Fruit fly (Drosophila melanogaster) ovary, adult (tissue): Measurements from ENCODE around the gene CG16986.

Experiments used
- CG17801 ChIP-seq: fragments of 200-800 bp; optimal IDR thresholded peaks from 2 replicates; lab custom pipeline; 2019; ENCODE audit warnings: missing biosample characterization, mild to moderate bottlenecking, missing genetic modification characterization, moderate library complexity; ENCODE audit not compliant: partially characterized antibody

Gene CG16986

DNA sequence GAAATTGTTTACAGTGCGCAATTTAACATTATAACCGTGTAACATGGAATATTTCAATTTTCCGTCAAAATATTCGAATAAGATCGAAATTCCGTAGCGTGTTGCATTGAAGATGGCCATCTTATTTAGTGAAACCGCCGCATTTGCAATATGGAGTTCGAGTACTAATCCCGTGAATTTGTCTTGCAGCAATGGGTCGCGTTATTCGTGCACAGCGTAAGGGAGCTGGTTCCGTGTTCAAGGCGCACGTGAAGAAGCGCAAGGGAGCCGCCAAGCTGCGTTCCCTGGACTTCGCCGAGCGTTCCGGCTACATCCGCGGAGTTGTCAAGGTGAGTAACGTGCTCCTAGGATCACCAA is 12.6 kb upstream of the CG16986 start:
- no peak for TF ChIP-seq CG17801 (GFP tag; lab: Kevin White, UChicago)

DNA sequence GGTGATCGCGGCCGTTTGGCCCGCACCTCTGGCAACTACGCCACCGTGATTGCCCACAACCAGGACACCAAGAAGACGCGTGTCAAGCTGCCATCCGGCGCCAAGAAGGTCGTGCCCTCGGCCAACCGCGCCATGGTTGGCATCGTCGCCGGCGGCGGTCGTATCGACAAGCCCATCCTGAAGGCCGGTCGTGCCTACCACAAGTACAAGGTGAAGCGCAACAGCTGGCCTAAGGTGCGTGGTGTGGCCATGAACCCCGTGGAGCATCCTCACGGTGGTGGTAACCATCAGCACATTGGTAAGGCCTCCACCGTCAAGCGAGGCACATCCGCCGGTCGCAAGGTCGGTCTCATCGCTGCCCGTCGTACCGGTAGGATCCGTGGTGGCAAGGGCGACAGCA is 11.8 kb upstream of the CG16986 start:
- no peak for TF ChIP-seq CG17801 (GFP tag; lab: Kevin White, UChicago)

DNA sequence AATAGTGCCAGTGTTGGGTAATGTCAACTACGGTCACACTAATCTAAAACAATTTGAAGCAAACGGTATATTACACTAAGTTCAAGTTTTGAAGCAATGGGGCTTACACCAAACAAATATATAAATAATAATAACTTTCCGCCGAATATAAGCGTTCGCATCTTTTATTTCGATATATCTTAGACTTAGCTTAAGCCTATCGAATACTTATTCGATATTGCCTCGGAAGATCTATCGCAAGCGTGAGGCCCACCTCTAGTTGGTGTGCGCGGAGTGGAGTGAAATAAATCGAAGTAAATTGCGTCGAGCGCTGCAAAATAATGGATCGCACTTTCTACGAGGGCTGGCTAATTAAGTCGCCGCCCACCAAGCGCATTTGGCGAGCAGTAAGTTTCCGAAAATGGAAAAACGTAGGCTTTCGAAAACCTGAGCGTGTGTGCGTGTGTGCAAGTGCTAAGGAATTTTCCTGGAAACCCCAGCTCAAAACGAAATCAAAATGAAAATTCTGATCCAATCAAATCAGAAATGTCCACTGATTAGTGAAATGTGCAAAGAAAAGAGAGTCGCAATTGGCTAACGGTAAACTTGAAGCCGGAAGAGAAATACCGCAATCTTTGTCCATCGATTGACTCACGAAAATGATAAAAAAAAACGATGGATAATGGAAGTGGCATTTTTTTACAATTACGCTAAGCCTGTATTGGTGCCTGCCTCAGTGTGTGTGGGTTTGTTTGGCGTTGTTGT is 10.8 kb upstream of the CG16986 start, which contains the start of gene dos:
Gene dos, plus strand, starts transcription at position 248 of the 744 bp plus-strand sequence.
- peak; percentile 67 for TF ChIP-seq CG17801 (GFP tag; lab: Kevin White, UChicago)

DNA sequence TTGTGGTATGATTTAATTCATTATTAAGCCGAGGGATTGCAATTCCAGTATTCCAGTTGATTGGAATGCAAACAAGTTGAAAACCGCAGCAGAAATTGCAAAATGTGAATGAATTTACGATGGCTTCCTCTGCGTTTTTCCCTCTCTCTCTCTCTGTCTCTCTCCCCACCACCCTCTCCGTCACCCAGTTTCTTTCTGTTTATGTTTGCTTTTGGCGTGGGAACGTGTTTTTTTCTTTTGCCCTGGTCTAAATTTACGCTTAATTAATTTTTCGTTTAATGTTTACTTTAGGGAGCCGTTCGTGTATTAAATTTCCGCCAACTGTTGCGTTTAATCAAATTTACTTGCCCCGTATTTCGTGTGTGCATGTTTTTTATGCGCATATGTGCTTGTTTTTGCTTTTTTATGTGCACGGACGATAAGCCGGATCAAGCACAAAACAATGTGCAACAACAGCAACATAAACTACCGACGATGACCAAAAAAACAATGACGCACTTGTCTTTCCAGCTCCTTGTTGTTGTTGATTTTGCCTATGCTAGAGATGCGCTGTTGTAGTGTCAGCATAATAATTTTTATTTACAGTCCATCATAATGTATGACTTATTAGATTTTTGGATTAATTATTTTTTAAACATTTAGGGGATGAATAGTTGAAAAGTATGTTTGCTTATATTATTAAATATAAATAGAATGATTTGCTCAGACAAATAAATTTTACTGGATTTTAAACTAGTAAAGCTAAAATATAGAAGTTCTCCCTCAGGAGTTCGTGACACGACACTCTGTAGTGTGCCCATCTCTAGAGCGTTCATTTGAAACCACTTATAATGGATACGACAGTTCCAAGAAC is 10.0 kb upstream of the CG16986 start:
- TF ChIP-seq CG17801 (GFP tag; lab: Kevin White, UChicago): peak; percentile 89

DNA sequence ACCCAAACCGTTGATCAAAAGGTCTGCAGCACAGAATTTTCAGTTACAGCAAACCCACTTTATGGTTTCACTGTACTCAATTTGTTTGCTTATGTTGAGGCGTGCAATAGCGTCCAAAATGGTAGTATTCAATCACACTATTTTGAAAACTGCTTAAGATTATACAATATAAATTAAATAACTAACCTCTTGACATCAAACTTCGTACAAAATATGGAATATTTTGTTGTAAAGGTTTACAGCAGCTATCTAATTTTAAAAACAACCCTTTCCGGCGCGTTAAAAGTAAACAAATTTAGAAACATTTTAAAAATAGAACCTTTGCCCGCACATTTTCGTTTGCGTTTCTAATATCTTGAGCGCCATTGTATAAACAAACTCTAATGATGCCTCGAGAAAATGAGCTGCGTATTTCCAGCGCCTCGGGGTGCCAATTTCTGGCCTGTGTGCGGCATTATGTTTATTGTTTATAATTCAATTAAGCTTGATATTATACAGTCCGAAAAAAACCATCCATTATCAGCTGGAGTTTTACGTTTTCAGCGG is 9.3 kb upstream of the CG16986 start:
- TF ChIP-seq CG17801 (GFP tag; lab: Kevin White, UChicago): no peak

DNA sequence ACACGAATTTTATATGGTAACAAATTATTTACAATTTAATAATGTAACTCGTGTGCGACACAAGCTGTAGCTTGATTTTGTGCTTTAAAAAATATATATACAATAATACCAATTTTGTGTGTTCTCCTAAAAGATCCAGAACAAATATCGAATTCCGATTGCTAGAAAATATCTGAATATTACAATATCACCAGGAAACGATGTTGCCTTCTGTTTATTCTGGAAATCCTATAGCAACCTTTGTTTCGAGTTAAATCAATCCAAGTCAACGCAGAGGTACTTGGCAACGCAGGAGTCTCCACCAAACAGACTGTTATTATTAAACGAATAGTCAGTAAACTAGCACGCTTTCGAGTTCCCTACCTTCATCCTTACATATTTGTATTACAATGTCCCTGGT is 4.7 kb upstream of the CG16986 start, which contains the start of gene CG16984:
Gene CG16984, plus strand, starts transcription at position 301 of the 400 bp plus-strand sequence.
- TF ChIP-seq CG17801 (GFP tag; lab: Kevin White, UChicago): no peak

DNA sequence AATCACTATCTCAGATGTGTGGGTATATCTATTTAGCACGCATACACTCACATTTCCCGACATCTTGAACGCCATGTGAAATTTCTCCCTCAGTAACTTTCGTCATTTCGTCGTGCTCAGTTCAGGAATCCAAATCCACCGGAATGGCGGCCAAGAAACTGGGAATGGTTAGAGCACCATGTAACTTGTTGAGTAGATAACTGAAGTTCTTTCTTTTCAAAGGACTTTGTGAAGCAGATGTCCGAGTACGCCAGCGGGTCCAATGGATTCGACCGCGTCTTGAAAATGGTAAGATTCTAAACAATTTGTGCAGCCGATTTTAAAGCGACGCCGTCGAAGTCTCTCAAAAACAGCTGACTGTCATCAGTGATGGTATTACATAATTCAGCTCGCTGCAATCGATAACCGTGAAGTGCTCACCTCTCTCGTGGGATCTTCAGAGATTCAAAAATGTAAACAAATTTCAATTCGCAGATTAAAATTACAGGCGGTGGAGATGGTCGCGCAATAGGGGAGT is 859 bp upstream of the CG16986 start, which contains the start of the genes CG16985 and CG12182:
Gene CG16985, plus strand, starts transcription at position 84 of the 517 bp plus-strand sequence.
Gene CG12182, minus strand, starts transcription at position 366 of the 517 bp plus-strand sequence.
- peak; percentile 15 for TF ChIP-seq CG17801 (GFP tag; lab: Kevin White, UChicago)

DNA sequence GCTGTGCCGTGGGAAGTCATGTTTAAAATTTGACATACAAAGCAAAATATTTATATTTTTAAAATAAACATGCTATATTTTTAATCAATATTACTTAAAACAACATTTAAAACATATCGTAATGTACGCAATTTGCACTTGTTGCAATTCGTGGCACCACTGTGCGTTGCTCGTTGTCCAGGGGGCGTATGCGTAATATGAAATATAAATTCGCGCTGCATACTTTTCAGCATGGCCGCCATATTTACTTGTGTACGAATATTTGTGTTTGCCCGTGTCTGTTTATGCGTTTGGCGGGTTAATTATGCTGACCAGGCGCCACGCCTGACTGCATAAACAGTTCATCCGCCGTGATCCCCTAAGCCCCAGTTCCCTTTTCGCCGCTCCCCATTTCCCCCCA is 8.7 kb downstream of the CG16986 start:
- no peak for TF ChIP-seq CG17801 (GFP tag; lab: Kevin White, UChicago)

DNA sequence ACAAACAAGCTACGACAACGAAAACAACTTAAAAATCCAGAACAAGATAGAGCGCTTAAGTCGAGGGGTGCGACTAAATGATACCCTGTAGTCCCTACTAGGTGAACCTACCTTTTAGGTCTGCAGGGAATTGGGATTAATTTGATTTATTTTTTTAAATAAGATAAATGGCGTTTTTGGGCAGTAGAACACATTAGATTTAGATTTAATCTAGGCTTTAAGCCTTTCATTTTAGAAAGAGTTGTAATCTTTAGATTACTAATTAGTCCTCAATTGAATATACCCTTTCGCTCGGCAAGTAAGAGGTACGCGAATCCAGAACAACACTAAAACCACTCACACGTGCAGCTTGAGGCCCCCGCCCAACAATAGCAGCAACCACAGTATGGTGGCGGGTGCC is 14.1 kb downstream of the CG16986 start:
- TF ChIP-seq CG17801 (GFP tag; lab: Kevin White, UChicago): no peak

DNA sequence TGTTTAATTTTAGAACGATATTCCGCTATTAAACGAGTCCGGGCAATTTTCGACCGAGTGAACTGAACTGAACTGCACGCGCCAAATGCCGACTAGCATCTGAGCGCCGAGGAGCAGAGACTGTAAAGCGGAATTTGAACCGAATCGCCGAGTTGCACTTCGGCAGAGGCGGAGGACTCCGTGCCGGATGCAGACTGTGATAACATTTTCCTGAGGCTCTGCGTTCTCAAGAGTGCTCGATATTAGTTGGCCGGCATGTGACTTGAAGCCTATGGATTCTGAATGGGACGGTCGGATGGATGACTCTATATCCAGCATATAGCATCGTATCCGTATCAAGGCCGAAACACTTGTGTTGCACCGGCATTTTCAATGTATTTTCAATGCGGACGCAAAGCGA is 29.8 kb downstream of the CG16986 start, which contains the start of gene Pxn:
Gene Pxn, minus strand, starts transcription at position 101 of the 400 bp plus-strand sequence.
- no peak for TF ChIP-seq CG17801 (GFP tag; lab: Kevin White, UChicago)

DNA sequence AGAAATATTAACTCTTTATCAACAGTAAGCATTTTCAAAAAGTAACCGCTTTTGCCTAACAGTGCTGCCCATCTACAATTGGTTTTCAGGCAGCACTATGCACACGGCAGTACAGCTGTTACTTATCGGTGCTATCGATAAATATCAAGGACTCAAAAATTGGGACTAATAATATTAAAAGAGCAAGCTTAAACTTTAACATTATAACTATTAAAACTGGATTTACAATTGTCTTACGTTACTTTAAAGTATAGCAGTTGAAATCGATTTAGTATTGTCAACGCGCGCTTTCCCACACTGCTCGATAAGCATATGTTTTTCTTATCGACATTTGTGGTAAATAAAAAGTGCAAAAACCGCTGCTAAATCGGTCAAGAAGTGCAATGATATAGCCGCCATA is 31.3 kb downstream of the CG16986 start, which contains the start of the genes CG42245 and MEP-1:
Gene CG42245, plus strand, starts transcription at position 310 of the 400 bp plus-strand sequence.
Gene MEP-1, plus strand, starts transcription at position 310 of the 400 bp plus-strand sequence.
- TF ChIP-seq CG17801 (GFP tag; lab: Kevin White, UChicago): peak; percentile 71

DNA sequence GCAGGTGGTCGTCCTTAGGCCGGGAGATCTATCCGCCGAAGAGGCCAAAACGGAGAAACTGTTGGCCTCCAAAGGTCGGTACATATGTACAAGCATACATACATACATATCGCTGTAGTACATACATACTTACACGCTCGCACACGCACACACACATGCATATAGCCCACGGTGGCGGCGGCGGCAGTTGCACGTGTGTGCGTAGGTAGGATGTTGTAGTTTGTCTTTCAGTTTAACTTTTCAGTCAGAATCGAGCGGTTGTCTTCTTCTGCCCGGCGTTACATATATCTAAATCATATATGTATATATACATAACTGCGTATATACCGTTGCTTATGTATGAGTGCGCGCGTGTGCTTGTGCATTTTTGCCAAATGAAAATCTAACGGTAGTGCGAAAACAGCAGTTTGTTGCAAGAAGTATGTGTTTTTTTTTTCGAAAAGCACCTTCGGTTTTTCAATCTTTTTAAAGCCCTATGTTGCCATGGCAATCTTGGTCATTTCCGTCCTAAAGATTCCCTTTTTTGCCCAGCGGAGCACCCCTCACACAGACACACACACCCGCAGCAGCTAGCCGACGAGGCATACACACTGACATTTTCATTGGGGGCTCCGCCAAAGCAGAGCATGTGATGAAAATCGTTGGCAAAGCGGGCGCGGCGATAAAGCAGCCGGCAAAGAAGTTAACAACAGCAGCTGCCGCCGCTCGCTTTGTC is 32.1 kb downstream of the CG16986 start:
- no peak for TF ChIP-seq CG17801 (GFP tag; lab: Kevin White, UChicago)

DNA sequence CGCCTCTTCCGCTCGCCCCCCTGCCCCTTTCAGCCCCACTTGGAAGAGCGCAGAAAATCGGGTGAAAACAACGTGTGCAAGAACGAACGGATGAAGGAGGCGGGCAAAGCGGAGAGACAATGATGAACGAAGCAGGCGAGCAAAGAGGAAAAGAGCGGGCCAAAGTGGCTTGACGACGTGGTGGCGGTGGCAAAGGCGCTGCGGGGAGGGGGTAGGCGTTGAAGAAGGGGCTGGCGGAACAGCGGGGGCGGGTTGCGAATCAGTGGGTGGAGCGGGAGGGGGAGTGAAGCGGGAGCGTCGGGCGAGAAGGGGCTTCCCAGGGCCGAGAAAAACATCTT is 32.6 kb downstream of the CG16986 start:
- TF ChIP-seq CG17801 (GFP tag; lab: Kevin White, UChicago): peak; percentile 14
